Fruit fly (Drosophila melanogaster) whole organism, embryonic: ENCODE measurements around the gene path.

Experiments used
- BEAF-32 ChIP-seq: fragments of 200-800 bp; sonication (Bioruptor generic); optimal IDR thresholded peaks from 3 replicates; lab custom pipeline; 2017; ENCODE audit warnings: missing biosample characterization, missing genetic modification characterization, mild to moderate bottlenecking, moderate library complexity, missing genetic modification reagents
- Bgb ChIP-seq: fragments of 200-800 bp; sonication (Bioruptor generic); IDR thresholded peaks from 2 replicates; pipeline ENCODE4 v1.3.6; 2022; ENCODE audit warnings: missing biosample characterization, missing genetic modification characterization; ENCODE audit not compliant: partially characterized antibody
- CG10209 ChIP-seq: fragments of 200-800 bp; sonication (Bioruptor generic); optimal IDR thresholded peaks from 3 replicates; lab custom pipeline; 2017; ENCODE audit warnings: missing biosample characterization, mild to moderate bottlenecking, missing genetic modification characterization, missing genetic modification reagents
- CG13424 ChIP-seq: fragments of 200-800 bp; sonication (Bioruptor generic); optimal IDR thresholded peaks from 2 replicates; lab custom pipeline; 2019; ENCODE audit warnings: missing biosample characterization, mild to moderate bottlenecking, missing genetic modification characterization, moderate library complexity
- CG14014 ChIP-seq: fragments of 200-800 bp; sonication (Bioruptor generic); IDR thresholded peaks from 2 replicates; pipeline ENCODE4 v1.3.6; 2022; ENCODE audit warnings: missing biosample characterization, missing genetic modification characterization
- CG14710 ChIP-seq: fragments of 200-800 bp; sonication (Bioruptor generic); optimal IDR thresholded peaks from 3 replicates; lab custom pipeline; 2019; ENCODE audit warnings: missing biosample characterization, mild to moderate bottlenecking, missing genetic modification characterization, moderate library complexity
- CG1602 ChIP-seq: fragments of 200-800 bp; sonication (Bioruptor generic); optimal IDR thresholded peaks from 3 replicates; lab custom pipeline; 2016; ENCODE audit warnings: missing biosample characterization, missing genetic modification characterization
- CG17186 ChIP-seq: fragments of 200-800 bp; sonication (Bioruptor generic); optimal IDR thresholded peaks from 3 replicates; lab custom pipeline; 2017; ENCODE audit warnings: missing biosample characterization, missing genetic modification reagents, missing genetic modification characterization
- CG17359 ChIP-seq: fragments of 200-800 bp; sonication (Bioruptor generic); optimal IDR thresholded peaks from 3 replicates; lab custom pipeline; 2018; ENCODE audit warnings: missing biosample characterization, mild to moderate bottlenecking, missing genetic modification characterization, moderate library complexity
- CG17385 ChIP-seq: fragments of 200-800 bp; sonication (Bioruptor generic); optimal IDR thresholded peaks from 3 replicates; lab custom pipeline; 2018; ENCODE audit warnings: missing biosample characterization, mild to moderate bottlenecking, missing genetic modification characterization
- CG2202 ChIP-seq: fragments of 200-800 bp; sonication (Bioruptor generic); optimal IDR thresholded peaks from 2 replicates; lab custom pipeline; 2018; ENCODE audit warnings: missing biosample characterization, mild to moderate bottlenecking, missing genetic modification characterization
- CG3281 ChIP-seq: fragments of 200-800 bp; sonication (Bioruptor generic); optimal IDR thresholded peaks from 3 replicates; lab custom pipeline; 2017; ENCODE audit warnings: missing biosample characterization, mild to moderate bottlenecking, missing genetic modification characterization
- CG33213 ChIP-seq: fragments of 200-800 bp; sonication (Bioruptor generic); optimal IDR thresholded peaks from 3 replicates; lab custom pipeline; 2016; ENCODE audit warnings: missing biosample characterization, missing genetic modification characterization
- CG33557 ChIP-seq: fragments of 200-800 bp; sonication (Bioruptor generic); optimal IDR thresholded peaks from 2 replicates; lab custom pipeline; 2019; ENCODE audit warnings: missing biosample characterization, mild to moderate bottlenecking, missing genetic modification characterization, moderate library complexity
- CG3726 ChIP-seq: fragments of 200-800 bp; sonication (Bioruptor generic); IDR thresholded peaks from 3 replicates; pipeline ENCODE4, ENCODE4 v1.3.6; 2022; ENCODE audit warnings: missing biosample characterization, missing genetic modification characterization
- CG5245 ChIP-seq: fragments of 200-800 bp; sonication (Bioruptor generic); optimal IDR thresholded peaks from 3 replicates; lab custom pipeline; 2016; ENCODE audit warnings: missing biosample characterization, missing genetic modification characterization
- CG7928 ChIP-seq: fragments of 200-800 bp; sonication (Bioruptor generic); optimal IDR thresholded peaks from 2 replicates; lab custom pipeline; 2017; ENCODE audit warnings: missing biosample characterization, mild to moderate bottlenecking, missing genetic modification characterization
- CG9215 ChIP-seq: fragments of 200-800 bp; sonication (Bioruptor generic); IDR thresholded peaks from 2 replicates; pipeline ENCODE4 v1.3.6; 2022; ENCODE audit warnings: missing biosample characterization, missing genetic modification characterization
- CG9932 ChIP-seq: fragments of 200-800 bp; sonication (Bioruptor generic); IDR thresholded peaks from 2 replicates; pipeline ENCODE4 v1.3.6; 2022; ENCODE audit warnings: missing biosample characterization, missing genetic modification characterization
- Drgx ChIP-seq: fragments of 200-800 bp; sonication (Bioruptor generic); IDR thresholded peaks from 2 replicates; pipeline ENCODE4 v1.3.6; 2022; ENCODE audit warnings: missing biosample characterization, missing genetic modification characterization
- Fer1 ChIP-seq: fragments of 200-800 bp; sonication (Bioruptor generic); optimal IDR thresholded peaks from 2 replicates; lab custom pipeline; 2017; ENCODE audit warnings: missing biosample characterization, mild to moderate bottlenecking, missing genetic modification characterization
- HLH54F ChIP-seq: fragments of 200-800 bp; sonication (Bioruptor generic); optimal IDR thresholded peaks from 3 replicates; lab custom pipeline; 2016; ENCODE audit warnings: missing biosample characterization, missing genetic modification characterization
- Meics ChIP-seq: fragments of 200-800 bp; sonication (Bioruptor generic); optimal IDR thresholded peaks from 2 replicates; lab custom pipeline; 2017; ENCODE audit warnings: missing biosample characterization, mild to moderate bottlenecking, missing genetic modification characterization
- NC2β ChIP-seq: fragments of 200-800 bp; sonication (Bioruptor generic); optimal IDR thresholded peaks from 2 replicates; lab custom pipeline; 2016; ENCODE audit warnings: missing biosample characterization, missing genetic modification characterization
- Ptx1 ChIP-seq: fragments of 200-800 bp; sonication (Bioruptor generic); IDR thresholded peaks from 2 replicates; pipeline ENCODE4 v1.3.6; 2022; ENCODE audit warnings: missing biosample characterization, missing genetic modification characterization
- YL-1 ChIP-seq: fragments of 200-800 bp; sonication (Bioruptor generic); optimal IDR thresholded peaks from 3 replicates; lab custom pipeline; 2017; ENCODE audit warnings: missing biosample characterization, mild to moderate bottlenecking, missing genetic modification characterization
- bigmax ChIP-seq: fragments of 200-800 bp; sonication (Bioruptor generic); optimal IDR thresholded peaks from 2 replicates; lab custom pipeline; 2018; ENCODE audit warnings: missing biosample characterization, mild to moderate bottlenecking, missing genetic modification characterization
- btn ChIP-seq: fragments of 200-800 bp; sonication (Bioruptor generic); optimal IDR thresholded peaks from 2 replicates; lab custom pipeline; 2016; ENCODE audit warnings: missing biosample characterization, missing genetic modification characterization
- danr ChIP-seq: fragments of 200-800 bp; sonication (Bioruptor generic); IDR thresholded peaks from 2 replicates; pipeline ENCODE4 v1.3.6; 2022; ENCODE audit warnings: missing biosample characterization, missing genetic modification characterization
- dmrt99B ChIP-seq: fragments of 200-800 bp; sonication (Bioruptor generic); optimal IDR thresholded peaks from 2 replicates; lab custom pipeline; 2018; ENCODE audit warnings: missing biosample characterization, mild to moderate bottlenecking, missing genetic modification characterization, moderate library complexity
- en ChIP-seq: fragments of 200-800 bp; sonication (Bioruptor generic); optimal IDR thresholded peaks from 2 replicates; lab custom pipeline; 2016; ENCODE audit warnings: missing biosample characterization, missing genetic modification characterization
- gfzf ChIP-seq: fragments of 200-800 bp; sonication (Bioruptor generic); optimal IDR thresholded peaks from 2 replicates; lab custom pipeline; 2016; ENCODE audit warnings: missing biosample characterization, mild to moderate bottlenecking, missing genetic modification characterization, moderate library complexity
- hth ChIP-seq: fragments of >200 bp; optimal IDR thresholded peaks from 2 replicates; lab custom pipeline; 2017; ENCODE audit warnings: inconsistent platforms
- insv ChIP-seq, 2 experiments: fragments of 200-800 bp; sonication (Bioruptor generic); optimal IDR thresholded peaks; 3 replicates each; lab custom pipeline; 2016 to 2018; ENCODE audit warnings: missing biosample characterization in 2 of 2, missing genetic modification characterization in 2 of 2
- kah ChIP-seq: fragments of 200-800 bp; sonication (Bioruptor generic); optimal IDR thresholded peaks from 2 replicates; lab custom pipeline; 2018; ENCODE audit warnings: missing biosample characterization, mild to moderate bottlenecking, missing genetic modification characterization
- lilli ChIP-seq: fragments of 200-800 bp; sonication (Bioruptor generic); optimal IDR thresholded peaks from 3 replicates; lab custom pipeline; 2016; ENCODE audit warnings: missing biosample characterization, missing genetic modification characterization
- lmd ChIP-seq: fragments of 200-800 bp; sonication (Bioruptor generic); IDR thresholded peaks from 2 replicates; pipeline ENCODE4 v1.3.6; 2022; ENCODE audit warnings: missing biosample characterization, missing genetic modification characterization
- lov ChIP-seq, 2 experiments: fragments of 200-800 bp in 1 of 2; fragments of >200 bp in 1 of 2; sonication (Bioruptor generic) in 1 of 2; IDR thresholded peaks in 1 of 2; optimal IDR thresholded peaks in 1 of 2; 2 replicates in 1 of 2; 3 replicates in 1 of 2; pipeline versions ENCODE4 v1.3.6 to Lab custom; 2017 to 2022; ENCODE audit warnings: missing biosample characterization in 1 of 2, missing genetic modification characterization in 1 of 2
- nmo ChIP-seq: fragments of 200-800 bp; sonication (Bioruptor generic); optimal IDR thresholded peaks from 2 replicates; lab custom pipeline; 2018; ENCODE audit warnings: missing biosample characterization, mild to moderate bottlenecking, missing genetic modification characterization, moderate library complexity
- nom ChIP-seq: fragments of 200-800 bp; sonication (Bioruptor generic); optimal IDR thresholded peaks from 2 replicates; lab custom pipeline; 2017; ENCODE audit warnings: missing biosample characterization, missing genetic modification characterization, mild to moderate bottlenecking, moderate library complexity, missing genetic modification reagents
- oc ChIP-seq: fragments of 200-800 bp; sonication (Bioruptor generic); optimal IDR thresholded peaks from 2 replicates; lab custom pipeline; 2018; ENCODE audit warnings: missing biosample characterization, mild to moderate bottlenecking, missing genetic modification characterization, moderate library complexity
- odd ChIP-seq: fragments of 200-800 bp; sonication (Bioruptor generic); optimal IDR thresholded peaks from 2 replicates; lab custom pipeline; 2017; ENCODE audit warnings: missing biosample characterization, mild to moderate bottlenecking, missing genetic modification characterization
- pzg ChIP-seq: fragments of 200-800 bp; sonication (Bioruptor generic); optimal IDR thresholded peaks from 3 replicates; lab custom pipeline; 2018; ENCODE audit warnings: missing biosample characterization, mild to moderate bottlenecking, missing genetic modification characterization, moderate library complexity
- ranshi ChIP-seq: fragments of 200-800 bp; sonication (Bioruptor generic); IDR thresholded peaks from 2 replicates; pipeline ENCODE4 v1.3.6; 2022; ENCODE audit warnings: missing biosample characterization, missing genetic modification characterization
- repo ChIP-seq: fragments of 200-800 bp; sonication (Bioruptor generic); optimal IDR thresholded peaks from 2 replicates; lab custom pipeline; 2016; ENCODE audit warnings: missing biosample characterization, missing genetic modification characterization
- sc ChIP-seq, 3 experiments: fragments of >200 bp in 2 of 3; fragments of 200-800 bp in 1 of 3; sonication (Bioruptor generic) in 1 of 3; optimal IDR thresholded peaks; 2 replicates in 2 of 3; 3 replicates in 1 of 3; lab custom pipeline; 2017; ENCODE audit warnings: mild to moderate bottlenecking in 1 of 3, missing biosample characterization in 1 of 3, missing genetic modification characterization in 1 of 3, missing genetic modification reagents in 1 of 3
- tgo ChIP-seq: fragments of 200-800 bp; sonication (Bioruptor generic); IDR thresholded peaks from 3 replicates; pipeline ENCODE4 v1.3.6; 2022; ENCODE audit warnings: missing biosample characterization, missing genetic modification characterization
- ttk ChIP-seq: fragments of 200-800 bp; sonication (Bioruptor generic); IDR thresholded peaks from 2 replicates; pipeline ENCODE4 v2.1.2; 2022; ENCODE audit warnings: missing biosample characterization, missing genetic modification characterization
- tx ChIP-seq: fragments of 200-800 bp; sonication (Bioruptor generic); optimal IDR thresholded peaks from 2 replicates; lab custom pipeline; 2016; ENCODE audit warnings: missing biosample characterization, missing genetic modification characterization

The path gene

DNA sequence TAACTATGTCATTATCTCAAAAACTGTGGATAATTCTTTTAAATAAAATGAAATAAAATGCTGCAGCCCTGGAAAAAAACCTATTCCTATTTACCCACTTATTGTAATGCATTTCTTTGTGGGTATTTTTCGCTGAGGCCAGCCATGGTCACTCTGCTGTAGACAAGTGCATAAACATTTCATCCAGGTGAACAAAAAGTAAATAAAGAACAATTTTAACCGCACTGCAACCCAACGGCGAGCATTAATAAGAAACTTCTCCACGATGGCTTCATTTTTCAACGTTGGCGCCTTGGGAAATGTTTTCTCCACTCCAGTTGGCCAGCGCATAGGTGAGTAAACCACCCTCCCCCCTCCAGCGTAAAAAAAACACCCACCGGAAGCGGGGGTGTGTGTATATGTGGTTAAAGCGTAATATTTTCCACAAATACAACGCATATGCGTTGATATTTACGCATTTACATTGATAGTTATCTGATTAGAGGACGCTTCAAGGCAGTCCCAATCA, 58.3 kb downstream of the path start, which contains the start of gene CG3529 (continued):
- TF ChIP-seq CG17385 (GFP tag; lab: Kevin White, UChicago): peak; percentile 49
- no peak for TF ChIP-seq tgo (GFP tag; lab: Robert Waterston, UW)
- TF ChIP-seq btn (GFP tag; lab: Kevin White, UChicago): no peak
- TF ChIP-seq en (GFP tag; lab: Kevin White, UChicago): no peak
- peak; percentile 18 for TF ChIP-seq odd
- no peak for TF ChIP-seq CG33557 (GFP tag; lab: Kevin White, UChicago)
- no peak for TF ChIP-seq oc (tag; lab: Kevin White, UChicago)
- no peak for TF ChIP-seq CG9215 (GFP tag; lab: Robert Waterston, UW)
- no peak; the same call in 1 of the 2 replicates for TF ChIP-seq Bgb (GFP tag; lab: Robert Waterston, UW)
- TF ChIP-seq Fer1: peak; percentile 62
- peak; percentile 21 for TF ChIP-seq lilli
- TF ChIP-seq CG2202 (tag; lab: Kevin White, UChicago): peak; percentile 16
- TF ChIP-seq Meics (GFP tag; lab: Kevin White, UChicago): peak; percentile 59
- TF ChIP-seq dmrt99B: no peak
- no peak for TF ChIP-seq insv (GFP tag; optimal IDR thresholded peaks at IDR 0.05; lab: Kevin White, UChicago)
- TF ChIP-seq gfzf: peak; percentile 92
- TF ChIP-seq CG13424 (tag; lab: Kevin White, UChicago): peak; percentile 47
- peak; percentile 1 for TF ChIP-seq bigmax
- TF ChIP-seq CG7928 (GFP tag; lab: Kevin White, UChicago): peak; percentile 89
- peak; percentile 51 for TF ChIP-seq CG14710 (tag; lab: Kevin White, UChicago)
- TF ChIP-seq lmd (GFP tag; lab: Robert Waterston, UW): no peak; the same call in 1 of the 2 replicates
- no peak for TF ChIP-seq danr (GFP tag; lab: Robert Waterston, UW)
- TF ChIP-seq CG5245 (GFP tag; lab: Kevin White, UChicago): no peak
- TF ChIP-seq Ptx1 (GFP tag; lab: Robert Waterston, UW): no peak
- 0 out of 2 replicates have a peak, but pooled peaks have one; percentile 8 for TF ChIP-seq ranshi (GFP tag; lab: Robert Waterston, UW)
- peak; percentile 25 for TF ChIP-seq repo (GFP tag; lab: Kevin White, UChicago)
- TF ChIP-seq CG1602: peak; percentile 5
- peak; percentile 47 for TF ChIP-seq BEAF-32 (GFP tag; lab: Kevin White, UChicago)
- TF ChIP-seq hth (lab: Kevin White, UChicago): no peak
- TF ChIP-seq NC2β (GFP tag; lab: Kevin White, UChicago): peak; percentile 44
- peak; percentile 25 for TF ChIP-seq CG3281 (GFP tag; lab: Kevin White, UChicago)
- TF ChIP-seq Drgx (GFP tag; lab: Robert Waterston, UW): no peak
- TF ChIP-seq pzg (GFP tag; lab: Kevin White, UChicago): peak; percentile 69
- TF ChIP-seq nmo (GFP tag; lab: Kevin White, UChicago): peak; percentile 34
- TF ChIP-seq sc (optimal IDR thresholded peaks at IDR 0.05; lab: Kevin White, UChicago): no peak
- TF ChIP-seq sc (GFP tag; optimal IDR thresholded peaks at IDR 0.05; lab: Kevin White, UChicago): no peak
- peak; percentile 13 for TF ChIP-seq CG17359
- TF ChIP-seq ttk (GFP tag; lab: Robert Waterston, UW): peak; percentile 23; the same call in 1 of the 2 replicates
- TF ChIP-seq CG9932 (GFP tag; lab: Robert Waterston, UW): peak; percentile 42; the same call in 1 of the 2 replicates
- peak; percentile 44 for TF ChIP-seq kah
- peak; percentile 42 for TF ChIP-seq CG33213 (GFP tag; lab: Kevin White, UChicago)
- peak; percentile 51 for TF ChIP-seq nom
- no peak for TF ChIP-seq lov (optimal IDR thresholded peaks at IDR 0.05; lab: Kevin White, UChicago)
- TF ChIP-seq lov (GFP tag; IDR thresholded peaks at IDR 0.05; lab: Robert Waterston, UW): no peak
- TF ChIP-seq HLH54F: peak; percentile 5
- peak; percentile 66 for TF ChIP-seq YL-1 (GFP tag; lab: Kevin White, UChicago)
- TF ChIP-seq CG3726 (GFP tag; lab: Robert Waterston, UW): no peak
- TF ChIP-seq tx (GFP tag; lab: Kevin White, UChicago): no peak
- peak; percentile 6 for TF ChIP-seq CG17186
- peak; percentile 8 for TF ChIP-seq CG10209 (GFP tag; lab: Kevin White, UChicago)
- no peak for TF ChIP-seq CG14014 (GFP tag; lab: Robert Waterston, UW)
